Worm (Caenorhabditis elegans): Measurements from ENCODE around the gene F10E7.11.

DNA sequence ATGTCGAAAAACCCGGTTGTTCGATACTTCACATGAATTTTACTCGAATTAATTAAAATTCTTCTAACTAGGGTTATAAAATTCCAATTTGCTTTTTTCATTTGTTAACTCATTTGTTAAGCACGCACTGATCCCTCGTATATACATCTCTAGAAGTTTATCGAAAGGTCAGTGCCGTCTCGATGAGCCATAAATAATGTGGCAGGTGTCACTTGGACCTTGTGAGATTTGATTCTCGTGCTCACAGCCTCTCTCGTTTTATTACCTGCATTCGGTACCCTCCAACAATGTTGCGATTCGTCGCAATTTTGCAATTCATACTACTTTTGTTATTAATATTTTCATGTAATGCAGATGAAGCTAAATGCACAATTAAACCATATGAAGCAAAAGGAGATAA, 6.3 kb downstream of the F10E7.11 start, which contains the start of gene spon-1:
- no peak for TF ChIP-seq ceh-36 (tag; optimal IDR thresholded peaks at IDR 0.05)
- no peak for TF ChIP-seq aly-1 (tag; optimal IDR thresholded peaks at IDR 0.05)
- no peak for TF ChIP-seq ama-1 (optimal IDR thresholded peaks at IDR 0.05)
- TF ChIP-seq hmbx-1 (tag; optimal IDR thresholded peaks at IDR 0.05), result no peak
- no peak for TF ChIP-seq ets-7 (tag; optimal IDR thresholded peaks at IDR 0.05)
- no peak for TF ChIP-seq tbx-37 (GFP tag; conservative IDR thresholded peaks at IDR 0.05)
- no peak for TF ChIP-seq B0310.2 (tag; optimal IDR thresholded peaks at IDR 0.05)
- TF ChIP-seq hmg-4 (GFP tag; optimal IDR thresholded peaks at IDR 0.05), result no peak
- no peak for TF ChIP-seq tbx-11 (GFP tag; IDR thresholded peaks at IDR 0.05)
- TF ChIP-seq flt-1 (GFP tag; IDR thresholded peaks at IDR 0.05), result no peak

Data from whole organism, early embryonic.